Worm (Caenorhabditis elegans): ENCODE measurements around the gene K09C8.9.

DNA sequence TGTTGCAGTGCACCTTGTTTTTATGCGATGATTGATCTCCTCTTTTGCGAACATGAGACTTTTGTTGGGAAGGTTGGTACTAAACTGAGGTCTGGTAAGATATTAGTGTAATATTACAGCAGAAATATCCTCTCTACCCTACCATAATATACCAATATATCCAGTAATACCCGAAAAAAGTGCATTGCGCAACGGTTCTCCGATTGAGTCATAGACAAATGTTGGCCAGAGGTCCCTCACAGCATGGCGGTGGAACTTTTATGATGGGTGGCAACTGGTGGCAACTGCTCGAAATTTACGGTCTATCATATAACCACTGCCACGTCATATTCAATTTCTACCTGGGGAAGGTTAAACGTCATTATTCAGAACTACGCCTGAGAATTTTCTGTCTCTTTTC is 21.7 kb upstream of the K09C8.9 start:
- TF ChIP-seq pha-4 (tag; optimal IDR thresholded peaks at IDR 0.05): no peak
- TF ChIP-seq ama-1 (optimal IDR thresholded peaks at IDR 0.05): no peak
- no peak for TF ChIP-seq ama-1 (GFP tag; optimal IDR thresholded peaks at IDR 0.05)
- TF ChIP-seq ceh-27 (GFP tag; optimal IDR thresholded peaks at IDR 0.05): no peak
- no peak for TF ChIP-seq lin-35 (GFP tag; optimal IDR thresholded peaks at IDR 0.05)
- TF ChIP-seq ets-4 (GFP tag; optimal IDR thresholded peaks at IDR 0.05): no peak
- no peak for TF ChIP-seq C06A6.2 (GFP tag; conservative IDR thresholded peaks at IDR 0.05)
- no peak for TF ChIP-seq snpc-4 (GFP tag; optimal IDR thresholded peaks at IDR 0.05)
- no peak for TF ChIP-seq snpc-4 (tag; optimal IDR thresholded peaks at IDR 0.05)
- TF ChIP-seq chd-7 (tag; optimal IDR thresholded peaks at IDR 0.05): no peak
- no peak for TF ChIP-seq unc-62 (GFP tag; optimal IDR thresholded peaks at IDR 0.05)
- no peak for TF ChIP-seq attf-3 (GFP tag; conservative IDR thresholded peaks at IDR 0.05)
- TF ChIP-seq nhr-120 (GFP tag; IDR thresholded peaks at IDR 0.05): no peak
- no peak for TF ChIP-seq lin-54 (GFP tag; optimal IDR thresholded peaks at IDR 0.05)
- TF ChIP-seq ztf-26 (tag; optimal IDR thresholded peaks at IDR 0.05): no peak

All from whole organism, young adult.